Worm (Caenorhabditis elegans) whole organism, L3 larva: Measurements from ENCODE around the gene F21C10.19.

Experiments
- R02D3.7 ChIP-seq: fragments of 150-350 bp; optimal IDR thresholded peaks from 2 replicates; lab custom pipeline; 2014; ENCODE audit warnings: missing biosample characterization, missing genetic modification characterization
- aly-2 ChIP-seq: fragments of 150-350 bp; optimal IDR thresholded peaks from 2 replicates; lab custom pipeline; 2014; ENCODE audit warnings: missing biosample characterization, missing genetic modification characterization
- ceh-9 ChIP-seq: sonication (generic microtip); optimal IDR thresholded peaks from 2 replicates; lab custom pipeline; 2018; ENCODE audit warnings: missing biosample characterization, missing genetic modification characterization
- mdl-1 ChIP-seq: fragments of 150-350 bp; optimal IDR thresholded peaks from 2 replicates; lab custom pipeline; 2014; ENCODE audit warnings: missing biosample characterization, missing genetic modification characterization
- nhr-43 ChIP-seq: sonication (generic microtip); optimal IDR thresholded peaks from 2 replicates; lab custom pipeline; 2016; ENCODE audit warnings: mild to moderate bottlenecking, missing genetic modification characterization, missing compliant biosample characterization; ENCODE audit not compliant: poor library complexity, severe bottlenecking
- snpc-4 ChIP-seq: fragments of 150-350 bp; optimal IDR thresholded peaks from 2 replicates; lab custom pipeline; 2014; ENCODE audit warnings: missing biosample characterization, missing genetic modification characterization
- zag-1 ChIP-seq: fragments of 150-350 bp; optimal IDR thresholded peaks from 2 replicates; lab custom pipeline; 2014; ENCODE audit warnings: missing biosample characterization, missing genetic modification characterization

DNA sequence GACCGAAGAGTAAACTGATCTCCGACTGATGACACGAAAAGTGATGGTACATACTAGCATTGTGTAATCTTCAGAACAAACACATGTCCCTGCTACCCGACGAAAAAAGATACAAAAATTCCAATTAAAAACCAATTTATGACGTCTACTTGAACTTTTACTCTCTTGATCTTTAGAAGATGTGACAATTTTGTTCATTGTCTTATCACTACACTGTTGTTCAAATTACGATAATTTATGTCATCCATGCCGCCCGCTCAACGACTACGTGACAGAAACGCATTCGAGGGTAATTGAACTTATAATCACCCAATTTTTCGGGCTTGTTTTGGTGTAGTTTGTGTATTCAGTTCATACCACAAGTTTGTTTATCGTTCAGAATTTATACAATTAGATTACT is 13.0 kb downstream of the F21C10.19 start:
- no peak for TF ChIP-seq zag-1
- no peak for TF ChIP-seq ceh-9 (tag; lab: Kevin White, UChicago)
- TF ChIP-seq aly-2 (tag; lab: Kevin White, UChicago): no peak
- no peak for TF ChIP-seq mdl-1 (tag; lab: Kevin White, UChicago)
- TF ChIP-seq R02D3.7 (tag; lab: Kevin White, UChicago): no peak
- TF ChIP-seq nhr-43: no peak
- TF ChIP-seq snpc-4 (tag; lab: Kevin White, UChicago): no peak
